Fruit fly (Drosophila melanogaster) whole organism, embryonic: ENCODE data around the gene CG42819.

Experiments
- Abd-B ChIP-seq: fragments of 200-800 bp; sonication (Bioruptor generic); optimal IDR thresholded peaks from 2 replicates; lab custom pipeline; 2018; ENCODE audit warnings: missing biosample characterization, mild to moderate bottlenecking, missing genetic modification characterization, moderate library complexity
- CG11504 ChIP-seq: fragments of 200-800 bp; sonication (Bioruptor generic); optimal IDR thresholded peaks from 3 replicates; lab custom pipeline; 2019; ENCODE audit warnings: missing biosample characterization, mild to moderate bottlenecking, missing genetic modification characterization, moderate library complexity
- CG12659 ChIP-seq: fragments of 200-800 bp; sonication (Bioruptor generic); optimal IDR thresholded peaks from 3 replicates; lab custom pipeline; 2017; ENCODE audit warnings: mild to moderate bottlenecking, missing biosample characterization, missing genetic modification reagents, missing genetic modification characterization
- CG13287 ChIP-seq: fragments of 200-800 bp; sonication (Bioruptor generic); IDR thresholded peaks from 2 replicates; pipeline ENCODE4 v1.3.6; 2022; ENCODE audit warnings: missing biosample characterization, missing genetic modification characterization; ENCODE audit not compliant: partially characterized antibody
- CG13424 ChIP-seq: fragments of 200-800 bp; sonication (Bioruptor generic); optimal IDR thresholded peaks from 2 replicates; lab custom pipeline; 2019; ENCODE audit warnings: missing biosample characterization, mild to moderate bottlenecking, missing genetic modification characterization, moderate library complexity
- CG13775 ChIP-seq: fragments of 200-800 bp; sonication (Bioruptor generic); optimal IDR thresholded peaks from 3 replicates; lab custom pipeline; 2017; ENCODE audit warnings: missing biosample characterization, mild to moderate bottlenecking, missing genetic modification characterization
- CG14050 ChIP-seq: fragments of 200-800 bp; sonication (Bioruptor generic); IDR thresholded peaks from 3 replicates; pipeline ENCODE4 v1.3.6; 2022; ENCODE audit warnings: missing biosample characterization, missing genetic modification characterization
- CG15011 ChIP-seq: fragments of 200-800 bp; sonication (Bioruptor generic); optimal IDR thresholded peaks from 3 replicates; lab custom pipeline; 2018; ENCODE audit warnings: missing biosample characterization, mild to moderate bottlenecking, missing genetic modification characterization
- CG15269 ChIP-seq: fragments of 200-800 bp; sonication (Bioruptor generic); optimal IDR thresholded peaks from 2 replicates; lab custom pipeline; 2018; ENCODE audit warnings: missing biosample characterization, mild to moderate bottlenecking, missing genetic modification characterization, moderate library complexity
- CG17359 ChIP-seq: fragments of 200-800 bp; sonication (Bioruptor generic); optimal IDR thresholded peaks from 3 replicates; lab custom pipeline; 2018; ENCODE audit warnings: missing biosample characterization, mild to moderate bottlenecking, missing genetic modification characterization, moderate library complexity
- CG18764 ChIP-seq: fragments of 200-800 bp; sonication (Bioruptor generic); optimal IDR thresholded peaks from 3 replicates; lab custom pipeline; 2016; ENCODE audit warnings: missing biosample characterization, missing genetic modification characterization
- CG31441 ChIP-seq: fragments of 200-800 bp; sonication (Bioruptor generic); IDR thresholded peaks from 2 replicates; pipeline ENCODE4 v1.3.6; 2022; ENCODE audit warnings: missing biosample characterization, missing genetic modification characterization
- CG34224 ChIP-seq: fragments of 200-800 bp; sonication (Bioruptor generic); IDR thresholded peaks from 3 replicates; pipeline ENCODE4 v1.3.6; 2022; ENCODE audit warnings: missing biosample characterization, missing genetic modification characterization; ENCODE audit not compliant: partially characterized antibody
- CG4282 ChIP-seq: fragments of 200-800 bp; sonication (Bioruptor generic); optimal IDR thresholded peaks from 2 replicates; lab custom pipeline; 2016; ENCODE audit warnings: missing biosample characterization, missing genetic modification characterization
- CG5953 ChIP-seq: fragments of 200-800 bp; sonication (Bioruptor generic); IDR thresholded peaks from 2 replicates; pipeline ENCODE4 v1.3.6; 2022; ENCODE audit warnings: missing biosample characterization, missing genetic modification characterization
- CG6854 ChIP-seq: fragments of 200-800 bp; sonication (Bioruptor generic); optimal IDR thresholded peaks from 3 replicates; lab custom pipeline; 2017; ENCODE audit warnings: missing biosample characterization, mild to moderate bottlenecking, missing genetic modification characterization
- CG9609 ChIP-seq: fragments of 200-800 bp; sonication (Bioruptor generic); optimal IDR thresholded peaks from 3 replicates; lab custom pipeline; 2016; ENCODE audit warnings: missing biosample characterization, missing genetic modification characterization
- Dfd ChIP-seq, 2 experiments: fragments of >200 bp; optimal IDR thresholded peaks; 2 replicates each; lab custom pipeline; 2017; ENCODE audit warnings: missing biosample characterization in 2 of 2, missing genetic modification characterization in 2 of 2
- Dll ChIP-seq: fragments of 200-800 bp; sonication (Bioruptor generic); IDR thresholded peaks from 4 replicates; pipeline ENCODE4 v1.3.6; 2022; ENCODE audit warnings: missing biosample characterization, missing genetic modification characterization; ENCODE audit not compliant: partially characterized antibody
- Doc3 ChIP-seq: fragments of 200-800 bp; sonication (Bioruptor generic); IDR thresholded peaks from 3 replicates; pipeline ENCODE4 v1.3.6; 2022; ENCODE audit warnings: missing biosample characterization, missing genetic modification characterization; ENCODE audit not compliant: partially characterized antibody
- Dp ChIP-seq: fragments of 200-800 bp; sonication (Bioruptor generic); optimal IDR thresholded peaks from 2 replicates; lab custom pipeline; 2018; ENCODE audit warnings: missing biosample characterization, mild to moderate bottlenecking, missing genetic modification characterization, moderate library complexity
- H15 ChIP-seq: fragments of 200-800 bp; sonication (Bioruptor generic); IDR thresholded peaks from 3 replicates; pipeline ENCODE4 v1.3.6; 2022; ENCODE audit warnings: missing biosample characterization, missing genetic modification characterization
- HmgZ ChIP-seq: fragments of 200-800 bp; sonication (Bioruptor generic); optimal IDR thresholded peaks from 2 replicates; lab custom pipeline; 2018; ENCODE audit warnings: missing biosample characterization, mild to moderate bottlenecking, missing genetic modification characterization
- Lhr ChIP-seq: fragments of 200-800 bp; sonication (Bioruptor generic); optimal IDR thresholded peaks from 3 replicates; lab custom pipeline; 2017; ENCODE audit warnings: mild to moderate bottlenecking, missing biosample characterization, missing genetic modification reagents, missing genetic modification characterization
- MESR4 ChIP-seq: fragments of 200-800 bp; sonication (Bioruptor generic); optimal IDR thresholded peaks from 2 replicates; lab custom pipeline; 2018; ENCODE audit warnings: missing biosample characterization, mild to moderate bottlenecking, missing genetic modification characterization, moderate library complexity
- Med ChIP-seq: fragments of 200-800 bp; sonication (Bioruptor generic); peaks from one replicate; lab custom pipeline; 2016; ENCODE audit warnings: missing biosample characterization, missing genetic modification characterization, mild to moderate bottlenecking, inconsistent platforms, moderate library complexity
- Meics ChIP-seq: fragments of 200-800 bp; sonication (Bioruptor generic); optimal IDR thresholded peaks from 2 replicates; lab custom pipeline; 2017; ENCODE audit warnings: missing biosample characterization, mild to moderate bottlenecking, missing genetic modification characterization
- Rfx ChIP-seq: fragments of 200-800 bp; sonication (Bioruptor generic); IDR thresholded peaks from 2 replicates; pipeline ENCODE4 v1.3.6; 2022; ENCODE audit warnings: missing biosample characterization, missing genetic modification characterization
- Scr ChIP-seq: fragments of 200-800 bp; sonication (Bioruptor generic); IDR thresholded peaks from 2 replicates; pipeline ENCODE4 v1.3.6; 2022; ENCODE audit warnings: missing biosample characterization, missing genetic modification characterization; ENCODE audit not compliant: partially characterized antibody
- Sox100B ChIP-seq: fragments of 200-800 bp; sonication (Bioruptor generic); optimal IDR thresholded peaks from 3 replicates; lab custom pipeline; 2018; ENCODE audit warnings: missing biosample characterization, mild to moderate bottlenecking, missing genetic modification characterization
- Sry-β ChIP-seq: fragments of 200-800 bp; sonication (Bioruptor generic); optimal IDR thresholded peaks from 2 replicates; lab custom pipeline; 2018; ENCODE audit warnings: missing biosample characterization, mild to moderate bottlenecking, missing genetic modification characterization, moderate library complexity
- ab ChIP-seq: fragments of 200-800 bp; sonication (Bioruptor generic); optimal IDR thresholded peaks from 2 replicates; lab custom pipeline; 2016; ENCODE audit warnings: missing biosample characterization, missing genetic modification characterization
- ac ChIP-seq: fragments of 200-800 bp; sonication (Bioruptor generic); optimal IDR thresholded peaks from 3 replicates; lab custom pipeline; 2017; ENCODE audit warnings: missing biosample characterization, mild to moderate bottlenecking, missing genetic modification characterization
- ap ChIP-seq: fragments of 200-800 bp; sonication (Bioruptor generic); IDR thresholded peaks from 2 replicates; pipeline ENCODE4 v1.3.6; 2022; ENCODE audit warnings: missing biosample characterization, missing genetic modification characterization
- br ChIP-seq: fragments of >200 bp; optimal IDR thresholded peaks from 2 replicates; lab custom pipeline; 2017
- caup ChIP-seq: fragments of 200-800 bp; sonication (Bioruptor generic); optimal IDR thresholded peaks from 3 replicates; lab custom pipeline; 2017; ENCODE audit warnings: missing biosample characterization, mild to moderate bottlenecking, missing genetic modification characterization, moderate library complexity; ENCODE audit not compliant: severe bottlenecking
- dm ChIP-seq: fragments of 200-800 bp; sonication (Bioruptor generic); optimal IDR thresholded peaks from 3 replicates; lab custom pipeline; 2016; ENCODE audit warnings: missing biosample characterization, missing genetic modification characterization
- dpn ChIP-seq, 2 experiments: fragments of 200-800 bp; sonication (Bioruptor generic); optimal IDR thresholded peaks; 3 replicates each; lab custom pipeline; 2016; ENCODE audit warnings: missing biosample characterization in 2 of 2, missing genetic modification characterization in 2 of 2
- dysf ChIP-seq: fragments of 200-800 bp; sonication (Bioruptor generic); IDR thresholded peaks from 3 replicates; pipeline ENCODE4 v1.3.6; 2022; ENCODE audit warnings: missing biosample characterization, missing genetic modification characterization
- fd96Cb ChIP-seq: fragments of 200-800 bp; sonication (Bioruptor generic); optimal IDR thresholded peaks from 2 replicates; lab custom pipeline; 2018; ENCODE audit warnings: missing biosample characterization, mild to moderate bottlenecking, missing genetic modification characterization, moderate library complexity
- gcm2 ChIP-seq: fragments of 200-800 bp; sonication (Bioruptor generic); optimal IDR thresholded peaks from 2 replicates; lab custom pipeline; 2016; ENCODE audit warnings: missing biosample characterization, missing genetic modification characterization
- grn ChIP-seq: fragments of 200-800 bp; sonication (Bioruptor generic); optimal IDR thresholded peaks from 3 replicates; lab custom pipeline; 2017; ENCODE audit warnings: missing biosample characterization, missing genetic modification characterization
- gsb-n ChIP-seq: fragments of 200-800 bp; sonication (Bioruptor generic); optimal IDR thresholded peaks from 3 replicates; lab custom pipeline; 2018; ENCODE audit warnings: missing biosample characterization, mild to moderate bottlenecking, missing genetic modification characterization
- lilli ChIP-seq: fragments of 200-800 bp; sonication (Bioruptor generic); optimal IDR thresholded peaks from 3 replicates; lab custom pipeline; 2016; ENCODE audit warnings: missing biosample characterization, missing genetic modification characterization
- p53 ChIP-seq: fragments of 200-800 bp; sonication (Bioruptor generic); optimal IDR thresholded peaks from 2 replicates; lab custom pipeline; 2016; ENCODE audit warnings: missing biosample characterization, missing genetic modification characterization
- peb ChIP-seq: fragments of 200-800 bp; sonication (Bioruptor generic); IDR thresholded peaks from 2 replicates; pipeline ENCODE4 v1.3.6; 2022; ENCODE audit warnings: missing biosample characterization, missing genetic modification characterization
- so ChIP-seq: fragments of 200-800 bp; sonication (Bioruptor generic); IDR thresholded peaks from 3 replicates; pipeline ENCODE4 v1.3.6; 2022; ENCODE audit warnings: missing biosample characterization, missing genetic modification characterization
- tap ChIP-seq: fragments of 200-800 bp; optimal IDR thresholded peaks from 3 replicates; lab custom pipeline; 2019; ENCODE audit warnings: missing biosample characterization, mild to moderate bottlenecking, missing genetic modification characterization, moderate library complexity
- tx ChIP-seq: fragments of 200-800 bp; sonication (Bioruptor generic); optimal IDR thresholded peaks from 2 replicates; lab custom pipeline; 2016; ENCODE audit warnings: missing biosample characterization, missing genetic modification characterization
- zfh2 ChIP-seq: fragments of 200-800 bp; sonication (Bioruptor generic); optimal IDR thresholded peaks from 2 replicates; lab custom pipeline; 2016; ENCODE audit warnings: missing biosample characterization, missing genetic modification characterization

CG42819 gene

DNA sequence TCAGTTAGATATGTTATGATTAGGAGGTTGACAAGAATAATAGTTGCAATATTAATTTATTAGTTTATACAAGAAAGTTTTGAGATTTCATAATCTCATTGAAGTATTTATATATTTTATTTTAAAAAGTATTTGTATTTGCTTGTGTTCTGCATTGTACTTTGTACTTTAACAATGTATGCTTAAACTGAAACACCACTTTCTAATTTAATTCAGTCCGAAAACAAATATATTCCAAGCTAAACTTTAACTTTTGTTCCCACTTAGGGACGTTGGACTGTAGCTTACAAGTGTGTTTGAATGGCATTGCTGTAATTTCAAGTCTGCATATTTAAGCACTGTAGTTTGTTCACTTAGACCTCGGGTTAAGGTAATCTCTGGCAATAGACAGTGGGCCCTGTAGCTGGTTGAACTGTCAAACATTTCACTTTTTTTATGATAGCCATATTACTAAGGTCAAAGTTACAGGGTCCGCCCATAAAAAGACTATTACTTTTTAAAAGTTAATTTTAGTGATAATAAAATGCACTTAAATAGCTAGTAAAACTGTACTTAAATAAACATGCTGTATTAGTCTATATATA is 17.7 kb downstream of the CG42819 start (continued):
- TF ChIP-seq H15 (GFP tag; lab: Robert Waterston, UW) = no peak
- TF ChIP-seq dm (GFP tag; lab: Kevin White, UChicago) = no peak
- peak; percentile 19 for TF ChIP-seq Sox100B (GFP tag; lab: Kevin White, UChicago)
- TF ChIP-seq Lhr = no peak
- no peak for TF ChIP-seq zfh2 (GFP tag; lab: Kevin White, UChicago)
- no peak for TF ChIP-seq CG13775
- no peak for TF ChIP-seq CG6854
- no peak for TF ChIP-seq Sry-β (GFP tag; lab: Kevin White, UChicago)
- TF ChIP-seq dysf = 0 out of 3 replicates have a peak, but pooled peaks have one; percentile 12
- no peak for TF ChIP-seq Scr (GFP tag; lab: Robert Waterston, UW)
- no peak for TF ChIP-seq fd96Cb (tag; lab: Kevin White, UChicago)
- TF ChIP-seq ap (GFP tag; lab: Robert Waterston, UW) = no peak
- no peak for TF ChIP-seq ac
- TF ChIP-seq CG4282 (GFP tag; lab: Kevin White, UChicago) = no peak
- TF ChIP-seq p53 (GFP tag; lab: Kevin White, UChicago) = no peak
- TF ChIP-seq CG15011 = no peak
- no peak for TF ChIP-seq lilli (GFP tag; lab: Kevin White, UChicago)
- TF ChIP-seq CG13287 = no peak
- TF ChIP-seq dpn (GFP tag; optimal IDR thresholded peaks at IDR 0.05; lab: Kevin White, UChicago) = peak in 1 of 2 experiments; percentile 24
- no peak for TF ChIP-seq MESR4
- TF ChIP-seq CG14050 (GFP tag; lab: Robert Waterston, UW) = no peak
- no peak for TF ChIP-seq caup (GFP tag; lab: Kevin White, UChicago)
- peak; percentile 49 for TF ChIP-seq CG15269 (tag; lab: Kevin White, UChicago)
- no peak for TF ChIP-seq Dfd (GFP tag; optimal IDR thresholded peaks at IDR 0.05; lab: Kevin White, UChicago)
- TF ChIP-seq Meics (GFP tag; lab: Kevin White, UChicago) = peak; percentile 48
- peak; percentile 22 for TF ChIP-seq CG13424 (tag; lab: Kevin White, UChicago)
- peak; percentile 50; the same call in 1 of the 2 replicates for TF ChIP-seq CG31441
- no peak for TF ChIP-seq Abd-B
- TF ChIP-seq CG9609 = no peak
- TF ChIP-seq Doc3 (GFP tag; lab: Robert Waterston, UW) = no peak
- no peak for TF ChIP-seq gsb-n (tag; lab: Kevin White, UChicago)
- no peak for TF ChIP-seq br (lab: Kevin White, UChicago)
- TF ChIP-seq Dp = no peak
- no peak for TF ChIP-seq grn
- TF ChIP-seq so (GFP tag; lab: Robert Waterston, UW) = 0 out of 3 replicates have a peak, but pooled peaks have one; percentile 23
- TF ChIP-seq Rfx (GFP tag; lab: Robert Waterston, UW) = no peak
- TF ChIP-seq CG12659 = peak; percentile 23
- no peak for TF ChIP-seq gcm2 (GFP tag; lab: Kevin White, UChicago)
- TF ChIP-seq CG34224 (GFP tag; lab: Robert Waterston, UW) = no peak
- TF ChIP-seq HmgZ (tag; lab: Kevin White, UChicago) = no peak
- peak; percentile 21 for TF ChIP-seq tap (tag; lab: Kevin White, UChicago)
- TF ChIP-seq CG17359 (tag; lab: Kevin White, UChicago) = peak; percentile 14
- peak; percentile 61 for TF ChIP-seq Med (GFP tag; lab: Kevin White, UChicago)
- TF ChIP-seq CG11504 = peak; percentile 48
- TF ChIP-seq ab = no peak
- TF ChIP-seq peb (GFP tag; lab: Robert Waterston, UW) = no peak
- TF ChIP-seq CG18764 (GFP tag; lab: Kevin White, UChicago) = no peak
- TF ChIP-seq CG5953 (GFP tag; lab: Robert Waterston, UW) = no peak
- TF ChIP-seq tx (GFP tag; lab: Kevin White, UChicago) = no peak
- TF ChIP-seq Dll (GFP tag; lab: Robert Waterston, UW) = no peak
